Worm (Caenorhabditis elegans) whole organism, L1 larva: ENCODE data around the gene C17H12.2.

Experiments
- elt-2 ChIP-seq: sonication (generic microtip); optimal IDR thresholded peaks from 2 replicates; lab custom pipeline; 2016; ENCODE audit warnings: missing genetic modification characterization, mild to moderate bottlenecking, inconsistent platforms, missing compliant biosample characterization, missing genetic modification reagents
- lin-35 ChIP-seq, 2 experiments: fragments of 150-350 bp; optimal IDR thresholded peaks; 2 replicates each; lab custom pipeline; 2014; ENCODE audit warnings: missing biosample characterization in 2 of 2, missing genetic modification characterization in 2 of 2, missing genetic modification reagents in 2 of 2
- nhr-11 ChIP-seq: fragments of 150-350 bp; optimal IDR thresholded peaks from 2 replicates; lab custom pipeline; 2014; ENCODE audit warnings: missing biosample characterization, missing genetic modification characterization
- nhr-47 ChIP-seq: sonication (generic microtip); optimal IDR thresholded peaks from 2 replicates; lab custom pipeline; 2016; ENCODE audit warnings: mild to moderate bottlenecking, missing genetic modification characterization, moderate library complexity, missing compliant biosample characterization

DNA sequence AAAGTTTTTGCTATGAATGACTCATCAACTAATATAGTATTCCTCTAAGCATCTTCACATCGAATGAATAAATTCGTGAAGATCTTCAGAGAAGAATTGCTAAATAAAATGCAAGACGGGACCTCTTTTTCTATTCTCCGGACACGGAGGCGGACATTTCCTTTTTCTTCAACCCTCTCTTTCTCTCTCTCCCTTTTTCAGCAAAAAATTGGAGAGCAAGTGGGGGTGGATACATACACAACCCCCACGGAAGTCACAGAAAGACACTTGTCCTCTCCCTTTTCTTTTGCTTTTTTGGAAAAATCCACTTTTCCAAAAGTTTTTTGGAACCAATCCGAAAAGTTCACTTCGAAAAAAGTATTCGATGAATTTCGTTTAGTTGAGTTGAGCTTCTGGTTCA lies 44.4 kb upstream of the C17H12.2 start:
- TF ChIP-seq lin-35 (GFP tag; optimal IDR thresholded peaks at IDR 0.05; lab: Kevin White, UChicago): no peak
- TF ChIP-seq nhr-47 (tag; lab: Kevin White, UChicago): no peak
- no peak for TF ChIP-seq nhr-11 (tag; lab: Kevin White, UChicago)
- no peak for TF ChIP-seq elt-2 (tag; lab: Kevin White, UChicago)
